Worm (Caenorhabditis elegans) whole organism, young adult: ENCODE results near the gene F17E9.2.

Source experiments
- B0019.2 ChIP-seq: fragments of 200-800 bp; sonication (Bioruptor generic); conservative IDR thresholded peaks from 2 replicates; pipeline ENCODE4 v1.3.6; 2022; ENCODE audit warnings: missing genetic modification reagents, missing genetic modification characterization, missing compliant biosample characterization
- cebp-2 ChIP-seq: fragments of 200-800 bp; sonication (Bioruptor generic); IDR thresholded peaks from 2 replicates; pipeline ENCODE4 v1.3.6; 2022; ENCODE audit warnings: missing genetic modification characterization, missing compliant biosample characterization
- ceh-91 ChIP-seq: fragments of 200-800 bp; sonication (Bioruptor generic); IDR thresholded peaks from 2 replicates; pipeline ENCODE4 v1.3.6; 2022; ENCODE audit warnings: missing genetic modification reagents, missing genetic modification characterization, missing compliant biosample characterization
- efl-1 ChIP-seq: fragments of 150-350 bp; optimal IDR thresholded peaks from 2 replicates; lab custom pipeline; 2014; ENCODE audit warnings: missing biosample characterization, missing genetic modification reagents, missing genetic modification characterization
- lin-35 ChIP-seq, 3 experiments: fragments of 150-350 bp in 2 of 3; sonication (generic microtip) in 1 of 3; optimal IDR thresholded peaks; 2 replicates each; lab custom pipeline; 2014 to 2018; ENCODE audit warnings: missing biosample characterization in 3 of 3, missing genetic modification characterization in 3 of 3, missing genetic modification reagents in 3 of 3
- madf-6 ChIP-seq: fragments of 200-800 bp; sonication (Bioruptor generic); IDR thresholded peaks from 2 replicates; pipeline ENCODE4 v1.3.6; 2022; ENCODE audit warnings: missing genetic modification reagents, missing genetic modification characterization, missing compliant biosample characterization
- madf-8 ChIP-seq: fragments of 200-800 bp; sonication (Bioruptor generic); conservative IDR thresholded peaks from 2 replicates; pipeline ENCODE4 v1.3.6; 2022; ENCODE audit warnings: missing genetic modification reagents, missing genetic modification characterization, missing compliant biosample characterization
- rcor-1 ChIP-seq: fragments of 200-800 bp; sonication (Bioruptor generic); IDR thresholded peaks from 2 replicates; pipeline ENCODE4 v1.3.6; 2022; ENCODE audit warnings: missing genetic modification reagents, missing genetic modification characterization, missing compliant biosample characterization
- snpc-4 ChIP-seq, 5 experiments: fragments of 150-350 bp in 1 of 5; sonication (generic microtip) in 4 of 5; optimal IDR thresholded peaks; 2 replicates each; lab custom pipeline; 2014 to 2018; ENCODE audit warnings: missing genetic modification characterization in 5 of 5, missing biosample characterization in 3 of 5, antibody characterized with exemption in 2 of 5, mild to moderate bottlenecking in 2 of 5, missing compliant biosample characterization in 2 of 5, missing genotype in 2 of 5, moderate library complexity in 2 of 5, missing genetic modification reagents in 1 of 5

ce11 chrIV:8367887-8368286, 12.2 kb downstream of the F17E9.2 start:
- TF ChIP-seq efl-1 (GFP tag; lab: Kevin White, UChicago) (no peak), rcor-1 (no peak), ceh-91 (GFP tag; lab: Robert Waterston, UW) (no peak), madf-6 (GFP tag; lab: Robert Waterston, UW) (no peak), lin-35 (GFP tag; optimal IDR thresholded peaks at IDR 0.05; lab: Kevin White, UChicago) (no peak), madf-8 (no peak), snpc-4 (GFP tag; optimal IDR thresholded peaks at IDR 0.05; lab: Kevin White, UChicago) (no peak), snpc-4 (tag; optimal IDR thresholded peaks at IDR 0.05; lab: Kevin White, UChicago) (no peak), B0019.2 (GFP tag; lab: Robert Waterston, UW) (no peak), cebp-2 (GFP tag; lab: Robert Waterston, UW) (no peak)
